Fruit fly (Drosophila melanogaster) whole organism, embryonic: ENCODE data around the gene aop.

Source experiments
- Bteb2 ChIP-seq: fragments of 200-800 bp; sonication (Bioruptor generic); optimal IDR thresholded peaks from 2 replicates; lab custom pipeline; 2016; ENCODE audit warnings: missing biosample characterization, missing genetic modification characterization
- CG10267 ChIP-seq: fragments of 200-800 bp; sonication (Bioruptor generic); optimal IDR thresholded peaks from 2 replicates; lab custom pipeline; 2018; ENCODE audit warnings: missing biosample characterization, mild to moderate bottlenecking, missing genetic modification characterization, moderate library complexity
- CG10431 ChIP-seq: fragments of 200-800 bp; sonication (Bioruptor generic); optimal IDR thresholded peaks from 3 replicates; lab custom pipeline; 2018; ENCODE audit warnings: missing biosample characterization, mild to moderate bottlenecking, missing genetic modification characterization
- CG10979 ChIP-seq: fragments of 200-800 bp; sonication (Bioruptor generic); optimal IDR thresholded peaks from 2 replicates; lab custom pipeline; 2018; ENCODE audit warnings: missing biosample characterization, mild to moderate bottlenecking, missing genetic modification characterization, moderate library complexity
- CG12155 ChIP-seq: fragments of 200-800 bp; sonication (Bioruptor generic); optimal IDR thresholded peaks from 3 replicates; lab custom pipeline; 2016; ENCODE audit warnings: missing biosample characterization, missing genetic modification characterization
- CG13624 ChIP-seq: fragments of 200-800 bp; sonication (Bioruptor generic); optimal IDR thresholded peaks from 2 replicates; lab custom pipeline; 2016; ENCODE audit warnings: missing biosample characterization, missing genetic modification characterization
- CG14667 ChIP-seq: fragments of 200-800 bp; sonication (Bioruptor generic); IDR thresholded peaks from 2 replicates; pipeline ENCODE4 v1.3.6; 2022; ENCODE audit warnings: missing biosample characterization, missing genetic modification characterization
- CG14860 ChIP-seq: fragments of 200-800 bp; sonication (Bioruptor generic); IDR thresholded peaks from 3 replicates; pipeline ENCODE4 v1.3.6; 2022; ENCODE audit warnings: missing biosample characterization, missing genetic modification characterization; ENCODE audit not compliant: partially characterized antibody
- CG15601 ChIP-seq: fragments of 200-800 bp; sonication (Bioruptor generic); optimal IDR thresholded peaks from 3 replicates; lab custom pipeline; 2019; ENCODE audit warnings: missing biosample characterization, mild to moderate bottlenecking, missing genetic modification characterization, moderate library complexity
- CG1603 ChIP-seq: fragments of 200-800 bp; sonication (Bioruptor generic); optimal IDR thresholded peaks from 2 replicates; lab custom pipeline; 2019; ENCODE audit warnings: missing biosample characterization, mild to moderate bottlenecking, missing genetic modification characterization, moderate library complexity
- CG17568 ChIP-seq: fragments of 200-800 bp; sonication (Bioruptor generic); optimal IDR thresholded peaks from 2 replicates; lab custom pipeline; 2018; ENCODE audit warnings: missing biosample characterization, mild to moderate bottlenecking, missing genetic modification characterization, moderate library complexity
- CG2129 ChIP-seq: fragments of 200-800 bp; sonication (Bioruptor generic); IDR thresholded peaks from 2 replicates; pipeline ENCODE4 v1.3.6; 2022; ENCODE audit warnings: missing biosample characterization, missing genetic modification characterization; ENCODE audit not compliant: partially characterized antibody
- CG2712 ChIP-seq: fragments of 200-800 bp; optimal IDR thresholded peaks from 3 replicates; lab custom pipeline; 2019; ENCODE audit warnings: missing biosample characterization, mild to moderate bottlenecking, missing genetic modification characterization, moderate library complexity
- CG32532 ChIP-seq: fragments of 200-800 bp; sonication (Bioruptor generic); IDR thresholded peaks from 2 replicates; pipeline ENCODE4 v1.3.6; 2022; ENCODE audit warnings: missing biosample characterization, missing genetic modification characterization
- CG3407 ChIP-seq: fragments of 200-800 bp; sonication (Bioruptor generic); optimal IDR thresholded peaks from 2 replicates; lab custom pipeline; 2018; ENCODE audit warnings: missing biosample characterization, mild to moderate bottlenecking, missing genetic modification characterization
- CG4730 ChIP-seq: fragments of 200-800 bp; sonication (Bioruptor generic); IDR thresholded peaks from 2 replicates; pipeline ENCODE4 v1.3.6; 2022; ENCODE audit warnings: missing biosample characterization, missing genetic modification characterization
- CG5245 ChIP-seq: fragments of 200-800 bp; sonication (Bioruptor generic); optimal IDR thresholded peaks from 3 replicates; lab custom pipeline; 2016; ENCODE audit warnings: missing biosample characterization, missing genetic modification characterization
- CG7357 ChIP-seq: fragments of 200-800 bp; sonication (Bioruptor generic); IDR thresholded peaks from 3 replicates; pipeline ENCODE4 v1.3.6; 2022; ENCODE audit warnings: missing biosample characterization, missing genetic modification characterization
- CG8359 ChIP-seq: fragments of 200-800 bp; sonication (Bioruptor generic); optimal IDR thresholded peaks from 2 replicates; lab custom pipeline; 2017; ENCODE audit warnings: missing biosample characterization, mild to moderate bottlenecking, missing genetic modification characterization, borderline replicate concordance
- CTCF ChIP-seq: fragments of 200-800 bp; sonication (Bioruptor generic); optimal IDR thresholded peaks from 2 replicates; lab custom pipeline; 2017; ENCODE audit warnings: missing biosample characterization, mild to moderate bottlenecking, missing genetic modification characterization, moderate library complexity
- Dll ChIP-seq: fragments of 200-800 bp; sonication (Bioruptor generic); IDR thresholded peaks from 4 replicates; pipeline ENCODE4 v1.3.6; 2022; ENCODE audit warnings: missing biosample characterization, missing genetic modification characterization; ENCODE audit not compliant: partially characterized antibody
- Doc3 ChIP-seq: fragments of 200-800 bp; sonication (Bioruptor generic); IDR thresholded peaks from 3 replicates; pipeline ENCODE4 v1.3.6; 2022; ENCODE audit warnings: missing biosample characterization, missing genetic modification characterization; ENCODE audit not compliant: partially characterized antibody
- Ets65A ChIP-seq: fragments of 200-800 bp; sonication (Bioruptor generic); peaks from one replicate; lab custom pipeline; 2016; ENCODE audit warnings: missing biosample characterization, missing genetic modification characterization
- HLH4C ChIP-seq: fragments of 200-800 bp; sonication (Bioruptor generic); IDR thresholded peaks from 3 replicates; pipeline ENCODE4 v1.3.6; 2022; ENCODE audit warnings: missing biosample characterization, missing genetic modification characterization; ENCODE audit not compliant: partially characterized antibody
- HLH54F ChIP-seq: fragments of 200-800 bp; sonication (Bioruptor generic); optimal IDR thresholded peaks from 3 replicates; lab custom pipeline; 2016; ENCODE audit warnings: missing biosample characterization, missing genetic modification characterization
- Hr39 ChIP-seq: fragments of >200 bp; optimal IDR thresholded peaks from 2 replicates; lab custom pipeline; 2017
- Hr51 ChIP-seq, 2 experiments: fragments of 200-800 bp; sonication (Bioruptor generic); optimal IDR thresholded peaks; 2 replicates in 1 of 2; 3 replicates in 1 of 2; lab custom pipeline; 2016 to 2018; ENCODE audit warnings: missing biosample characterization in 2 of 2, missing genetic modification characterization in 2 of 2, mild to moderate bottlenecking in 1 of 2, moderate library complexity in 1 of 2
- NC2α ChIP-seq: fragments of 200-800 bp; sonication (Bioruptor generic); optimal IDR thresholded peaks from 2 replicates; lab custom pipeline; 2016; ENCODE audit warnings: missing biosample characterization, missing genetic modification characterization
- NC2β ChIP-seq: fragments of 200-800 bp; sonication (Bioruptor generic); optimal IDR thresholded peaks from 2 replicates; lab custom pipeline; 2016; ENCODE audit warnings: missing biosample characterization, missing genetic modification characterization
- Taf1 ChIP-seq: fragments of 200-800 bp; sonication (Bioruptor generic); IDR thresholded peaks from 2 replicates; pipeline ENCODE4 v1.3.6; 2022; ENCODE audit warnings: missing biosample characterization, missing genetic modification characterization
- YL-1 ChIP-seq: fragments of 200-800 bp; sonication (Bioruptor generic); optimal IDR thresholded peaks from 3 replicates; lab custom pipeline; 2017; ENCODE audit warnings: missing biosample characterization, mild to moderate bottlenecking, missing genetic modification characterization
- aop ChIP-seq: fragments of 200-800 bp; sonication (Bioruptor generic); IDR thresholded peaks from 2 replicates; pipeline ENCODE4 v1.3.6; 2022; ENCODE audit warnings: missing biosample characterization, missing genetic modification characterization
- chif ChIP-seq, 2 experiments: fragments of 200-800 bp; sonication (Bioruptor generic); optimal IDR thresholded peaks; 3 replicates each; lab custom pipeline; 2016; ENCODE audit warnings: missing biosample characterization in 2 of 2, missing genetic modification characterization in 2 of 2
- dmrt11E ChIP-seq: fragments of 200-800 bp; sonication (Bioruptor generic); optimal IDR thresholded peaks from 3 replicates; lab custom pipeline; 2018; ENCODE audit warnings: missing biosample characterization, mild to moderate bottlenecking, missing genetic modification characterization, moderate library complexity
- dmrt99B ChIP-seq: fragments of 200-800 bp; sonication (Bioruptor generic); optimal IDR thresholded peaks from 2 replicates; lab custom pipeline; 2018; ENCODE audit warnings: missing biosample characterization, mild to moderate bottlenecking, missing genetic modification characterization, moderate library complexity
- dpn ChIP-seq, 2 experiments: fragments of 200-800 bp; sonication (Bioruptor generic); optimal IDR thresholded peaks; 3 replicates each; lab custom pipeline; 2016; ENCODE audit warnings: missing biosample characterization in 2 of 2, missing genetic modification characterization in 2 of 2
- dysf ChIP-seq: fragments of 200-800 bp; sonication (Bioruptor generic); IDR thresholded peaks from 3 replicates; pipeline ENCODE4 v1.3.6; 2022; ENCODE audit warnings: missing biosample characterization, missing genetic modification characterization
- exex ChIP-seq: fragments of 200-800 bp; sonication (Bioruptor generic); optimal IDR thresholded peaks from 4 replicates; lab custom pipeline; 2018; ENCODE audit warnings: missing biosample characterization, mild to moderate bottlenecking, missing genetic modification characterization, moderate library complexity
- fd96Cb ChIP-seq: fragments of 200-800 bp; sonication (Bioruptor generic); optimal IDR thresholded peaks from 2 replicates; lab custom pipeline; 2018; ENCODE audit warnings: missing biosample characterization, mild to moderate bottlenecking, missing genetic modification characterization, moderate library complexity
- fu2 ChIP-seq: fragments of 200-800 bp; sonication (Bioruptor generic); optimal IDR thresholded peaks from 2 replicates; lab custom pipeline; 2016; ENCODE audit warnings: missing biosample characterization, missing genetic modification characterization
- hb ChIP-seq: fragments of 200-800 bp; sonication (Bioruptor generic); IDR thresholded peaks from 3 replicates; pipeline ENCODE4 v1.3.6; 2022; ENCODE audit warnings: missing biosample characterization, missing genetic modification characterization; ENCODE audit not compliant: partially characterized antibody
- kni ChIP-seq: fragments of 200-800 bp; sonication (Bioruptor generic); optimal IDR thresholded peaks from 3 replicates; lab custom pipeline; 2017; ENCODE audit warnings: mild to moderate bottlenecking, missing biosample characterization, missing genetic modification reagents, missing genetic modification characterization
- luna ChIP-seq: fragments of 200-800 bp; sonication (Bioruptor generic); optimal IDR thresholded peaks from 2 replicates; lab custom pipeline; 2016; ENCODE audit warnings: missing biosample characterization, missing genetic modification characterization
- mirr ChIP-seq: fragments of 200-800 bp; sonication (Bioruptor generic); optimal IDR thresholded peaks from 3 replicates; lab custom pipeline; 2018; ENCODE audit warnings: missing biosample characterization, mild to moderate bottlenecking, missing genetic modification characterization
- nerfin-1 ChIP-seq: fragments of 200-800 bp; sonication (Bioruptor generic); optimal IDR thresholded peaks from 3 replicates; lab custom pipeline; 2019; ENCODE audit warnings: missing biosample characterization, mild to moderate bottlenecking, missing genetic modification characterization, moderate library complexity
- sc ChIP-seq, 3 experiments: fragments of >200 bp in 2 of 3; fragments of 200-800 bp in 1 of 3; sonication (Bioruptor generic) in 1 of 3; optimal IDR thresholded peaks; 2 replicates in 2 of 3; 3 replicates in 1 of 3; lab custom pipeline; 2017; ENCODE audit warnings: mild to moderate bottlenecking in 1 of 3, missing biosample characterization in 1 of 3, missing genetic modification characterization in 1 of 3, missing genetic modification reagents in 1 of 3
- tio ChIP-seq: fragments of 200-800 bp; sonication (Bioruptor generic); optimal IDR thresholded peaks from 2 replicates; lab custom pipeline; 2017; ENCODE audit warnings: missing biosample characterization, missing genetic modification characterization, inconsistent platforms
- tna ChIP-seq: fragments of 200-800 bp; sonication (Bioruptor generic); IDR thresholded peaks from 2 replicates; pipeline ENCODE4 v1.3.6; 2022; ENCODE audit warnings: missing biosample characterization, missing genetic modification characterization; ENCODE audit not compliant: partially characterized antibody
- vvl ChIP-seq: fragments of 200-800 bp; sonication (Bioruptor generic); IDR thresholded peaks from 2 replicates; pipeline ENCODE4 v1.3.6; 2022; ENCODE audit warnings: missing biosample characterization, missing genetic modification characterization
- z ChIP-seq: fragments of 200-800 bp; sonication (Bioruptor generic); IDR thresholded peaks from 3 replicates; pipeline ENCODE4 v1.3.6; 2022; ENCODE audit warnings: missing biosample characterization, missing genetic modification characterization

The aop gene

DNA sequence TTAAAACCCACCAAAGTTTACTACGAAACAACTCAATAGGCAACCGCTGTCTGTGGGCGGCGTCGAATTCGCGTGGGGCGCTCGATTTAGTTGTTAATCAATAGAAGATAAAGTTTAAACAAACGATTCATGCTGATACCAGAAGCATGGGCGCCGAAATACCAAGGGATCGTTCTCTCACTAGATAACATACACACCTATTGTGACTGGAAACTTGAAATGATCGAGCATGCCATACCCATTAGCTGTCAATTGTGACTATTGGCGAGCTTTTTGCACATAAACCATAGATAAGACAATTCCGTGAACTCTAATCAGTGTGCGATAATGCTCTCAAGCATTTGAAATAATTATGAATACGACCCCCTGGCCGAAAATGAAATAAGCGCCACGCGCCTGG lies 812 bp upstream of the aop start (continued):
- TF ChIP-seq tna (GFP tag; lab: Robert Waterston, UW) (no peak), NC2β (GFP tag; lab: Kevin White, UChicago) (no peak), HLH54F (GFP tag; lab: Kevin White, UChicago) (peak; percentile 83), dmrt11E (tag; lab: Kevin White, UChicago) (no peak), Dll (GFP tag; lab: Robert Waterston, UW) (no peak), dmrt99B (tag; lab: Kevin White, UChicago) (peak; percentile 82), YL-1 (GFP tag; lab: Kevin White, UChicago) (no peak), CG10267 (tag; lab: Kevin White, UChicago) (no peak), exex (tag; lab: Kevin White, UChicago) (peak; percentile 89), fu2 (GFP tag; lab: Kevin White, UChicago) (peak; percentile 79), CG10979 (tag; lab: Kevin White, UChicago) (peak; percentile 13), vvl (GFP tag; lab: Robert Waterston, UW) (peak; percentile 66; the same call in 1 of the 2 replicates), dysf (GFP tag; lab: Robert Waterston, UW) (peak; percentile 86), mirr (peak; percentile 71), luna (GFP tag; lab: Kevin White, UChicago) (peak; percentile 21), CG1603 (tag; lab: Kevin White, UChicago) (peak; percentile 76), Hr39 (lab: Kevin White, UChicago) (no peak), fd96Cb (tag; lab: Kevin White, UChicago) (peak; percentile 64), CG2712 (tag; lab: Kevin White, UChicago) (peak; percentile 81), CG13624 (GFP tag; lab: Kevin White, UChicago) (peak; percentile 56), CG12155 (peak; percentile 75), Ets65A (GFP tag; lab: Kevin White, UChicago) (peak; percentile 93), CG14667 (GFP tag; lab: Robert Waterston, UW) (peak; percentile 58), CG8359 (peak; percentile 0), z (GFP tag; lab: Robert Waterston, UW) (no peak), CG7357 (GFP tag; lab: Robert Waterston, UW) (peak; percentile 66; the same call in 2 of the 3 replicates), CG17568 (GFP tag; lab: Kevin White, UChicago) (peak; percentile 66), CTCF (GFP tag; lab: Kevin White, UChicago) (no peak), tio (GFP tag; lab: Kevin White, UChicago) (peak; percentile 59), kni (GFP tag; lab: Kevin White, UChicago) (no peak), CG4730 (GFP tag; lab: Robert Waterston, UW) (peak; percentile 55; the same call in 1 of the 2 replicates), chif (GFP tag; optimal IDR thresholded peaks at IDR 0.05; lab: Kevin White, UChicago) (peak; percentile 58 to 63), Doc3 (no peak), dpn (GFP tag; optimal IDR thresholded peaks at IDR 0.05; lab: Kevin White, UChicago) (peak; percentile 78 to 85), nerfin-1 (peak; percentile 59), HLH4C (GFP tag; lab: Robert Waterston, UW) (no peak), NC2α (GFP tag; lab: Kevin White, UChicago) (peak; percentile 67), sc (optimal IDR thresholded peaks at IDR 0.05; lab: Kevin White, UChicago) (no peak), sc (GFP tag; optimal IDR thresholded peaks at IDR 0.05; lab: Kevin White, UChicago) (peak; percentile 44), CG14860 (GFP tag; lab: Robert Waterston, UW) (no peak), Taf1 (GFP tag; lab: Robert Waterston, UW) (peak; percentile 33; the same call in 1 of the 2 replicates), hb (no peak), Bteb2 (GFP tag; lab: Kevin White, UChicago) (peak; percentile 60), CG5245 (GFP tag; lab: Kevin White, UChicago) (peak; percentile 55), aop (GFP tag; lab: Robert Waterston, UW) (0 out of 2 replicates have a peak, but pooled peaks have one; percentile 5), CG3407 (GFP tag; lab: Kevin White, UChicago) (peak; percentile 34), CG2129 (GFP tag; lab: Robert Waterston, UW) (no peak), CG15601 (tag; lab: Kevin White, UChicago) (peak; percentile 16), CG10431 (no peak), Hr51 (GFP tag; optimal IDR thresholded peaks at IDR 0.05; lab: Kevin White, UChicago) (peak; percentile 9 to 88), CG32532 (GFP tag; lab: Robert Waterston, UW) (peak; percentile 84)
